Worm (Caenorhabditis elegans) whole organism, late embryonic: ENCODE data around the gene pdtf-1.

Source experiments
- C08G9.2 ChIP-seq: sonication (generic microtip); optimal IDR thresholded peaks from 2 replicates; lab custom pipeline; 2016; ENCODE audit warnings: mild to moderate bottlenecking, missing genetic modification characterization, moderate library complexity, missing compliant biosample characterization
- C38D4.7 ChIP-seq: fragments of 200-800 bp; sonication (Bioruptor generic); optimal IDR thresholded peaks from 2 replicates; lab custom pipeline; 2018; ENCODE audit warnings: mild to moderate bottlenecking, missing genetic modification characterization, moderate library complexity, missing compliant biosample characterization
- F13H6.1 ChIP-seq: sonication (generic microtip); optimal IDR thresholded peaks from 2 replicates; lab custom pipeline; 2016; ENCODE audit warnings: missing genetic modification characterization, missing compliant biosample characterization
- K02D7.2 ChIP-seq: sonication (generic microtip); optimal IDR thresholded peaks from 2 replicates; lab custom pipeline; 2017; ENCODE audit warnings: mild to moderate bottlenecking, missing genetic modification characterization, missing compliant biosample characterization
- K09A11.1 ChIP-seq: sonication (generic microtip); optimal IDR thresholded peaks from 2 replicates; lab custom pipeline; 2017; ENCODE audit warnings: antibody characterized with exemption, mild to moderate bottlenecking, missing genetic modification characterization, missing compliant biosample characterization; ENCODE audit not compliant: insufficient read depth
- T23F11.4 ChIP-seq: fragments of 200-800 bp; sonication (Bioruptor generic); optimal IDR thresholded peaks from 2 replicates; lab custom pipeline; 2018; ENCODE audit warnings: mild to moderate bottlenecking, missing genetic modification characterization, missing compliant biosample characterization
- Y22D7AL.16 ChIP-seq: sonication (generic microtip); optimal IDR thresholded peaks from 2 replicates; lab custom pipeline; 2016; ENCODE audit warnings: missing genetic modification characterization, missing compliant biosample characterization
- ahr-1 ChIP-seq: sonication (generic microtip); optimal IDR thresholded peaks from 2 replicates; lab custom pipeline; 2016; ENCODE audit warnings: missing genetic modification characterization, missing compliant biosample characterization
- ama-1 ChIP-seq: fragments of 150-350 bp; optimal IDR thresholded peaks from 2 replicates; lab custom pipeline; 2014
- ceh-14 ChIP-seq: sonication (generic microtip); optimal IDR thresholded peaks from 2 replicates; lab custom pipeline; 2016; ENCODE audit warnings: missing genotype, missing genetic modification characterization, missing compliant biosample characterization
- ceh-19 ChIP-seq: fragments of 200-800 bp; sonication (Bioruptor generic); optimal IDR thresholded peaks from 2 replicates; lab custom pipeline; 2018; ENCODE audit warnings: mild to moderate bottlenecking, missing genetic modification characterization, missing compliant biosample characterization
- ceh-2 ChIP-seq: sonication (generic microtip); optimal IDR thresholded peaks from 2 replicates; lab custom pipeline; 2016; ENCODE audit warnings: missing genotype, missing genetic modification characterization, missing compliant biosample characterization
- ceh-24 ChIP-seq: sonication (generic microtip); optimal IDR thresholded peaks from 2 replicates; lab custom pipeline; 2016; ENCODE audit warnings: mild to moderate bottlenecking, missing genetic modification characterization, missing compliant biosample characterization
- ceh-30 ChIP-seq: fragments of 150-350 bp; optimal IDR thresholded peaks from 2 replicates; lab custom pipeline; 2014; ENCODE audit warnings: missing biosample characterization, missing genetic modification characterization
- ceh-31 ChIP-seq: sonication (generic microtip); optimal IDR thresholded peaks from 2 replicates; lab custom pipeline; 2016; ENCODE audit warnings: missing genetic modification characterization, missing compliant biosample characterization
- ceh-48 ChIP-seq: sonication (generic microtip); optimal IDR thresholded peaks from 2 replicates; lab custom pipeline; 2016; ENCODE audit warnings: missing genetic modification characterization, inconsistent platforms, missing compliant biosample characterization
- ceh-6 ChIP-seq: fragments of 200-800 bp; sonication (Bioruptor generic); optimal IDR thresholded peaks from 2 replicates; lab custom pipeline; 2018; ENCODE audit warnings: mild to moderate bottlenecking, missing genetic modification characterization, missing compliant biosample characterization
- che-1 ChIP-seq: sonication (generic microtip); optimal IDR thresholded peaks from 2 replicates; lab custom pipeline; 2016; ENCODE audit warnings: mild to moderate bottlenecking, missing genetic modification characterization, missing compliant biosample characterization
- dmd-4 ChIP-seq: sonication (generic microtip); optimal IDR thresholded peaks from 2 replicates; lab custom pipeline; 2016; ENCODE audit warnings: borderline replicate concordance, missing genetic modification characterization, missing compliant biosample characterization
- ets-4 ChIP-seq: sonication (generic microtip); optimal IDR thresholded peaks from 2 replicates; lab custom pipeline; 2016; ENCODE audit warnings: missing genetic modification characterization, missing compliant biosample characterization
- eyg-1 ChIP-seq: sonication (generic microtip); optimal IDR thresholded peaks from 2 replicates; lab custom pipeline; 2016; ENCODE audit warnings: missing genotype, missing genetic modification characterization, missing compliant biosample characterization
- fax-1 ChIP-seq: sonication (generic microtip); optimal IDR thresholded peaks from 2 replicates; lab custom pipeline; 2016; ENCODE audit warnings: missing genotype, missing genetic modification characterization, missing compliant biosample characterization
- fkh-10 ChIP-seq: fragments of 150-350 bp; optimal IDR thresholded peaks from 2 replicates; lab custom pipeline; 2014; ENCODE audit warnings: missing biosample characterization, missing genetic modification reagents, missing genetic modification characterization
- fkh-6 ChIP-seq: sonication (generic microtip); optimal IDR thresholded peaks from 2 replicates; lab custom pipeline; 2016; ENCODE audit warnings: missing genetic modification characterization, missing compliant biosample characterization
- gmeb-2 ChIP-seq: sonication (generic microtip); optimal IDR thresholded peaks from 2 replicates; lab custom pipeline; 2016; ENCODE audit warnings: missing genetic modification characterization, inconsistent platforms, missing compliant biosample characterization
- hlh-15 ChIP-seq: sonication (generic microtip); optimal IDR thresholded peaks from 2 replicates; lab custom pipeline; 2016; ENCODE audit warnings: missing genetic modification characterization, missing compliant biosample characterization
- hlh-6 ChIP-seq: sonication (generic microtip); optimal IDR thresholded peaks from 2 replicates; lab custom pipeline; 2016; ENCODE audit warnings: missing genotype, missing genetic modification characterization, missing compliant biosample characterization
- hlh-8 ChIP-seq: sonication (generic microtip); optimal IDR thresholded peaks from 2 replicates; lab custom pipeline; 2016; ENCODE audit warnings: missing genotype, missing genetic modification characterization, missing compliant biosample characterization
- lim-6 ChIP-seq: sonication (generic microtip); optimal IDR thresholded peaks from 2 replicates; lab custom pipeline; 2016; ENCODE audit warnings: missing genetic modification characterization, missing compliant biosample characterization
- mec-3 ChIP-seq: sonication (generic microtip); optimal IDR thresholded peaks from 2 replicates; lab custom pipeline; 2016; ENCODE audit warnings: borderline replicate concordance, missing genetic modification characterization, missing compliant biosample characterization
- nfya-1 ChIP-seq: sonication (generic microtip); optimal IDR thresholded peaks from 2 replicates; lab custom pipeline; 2017; ENCODE audit warnings: missing genetic modification characterization, mild to moderate bottlenecking, missing compliant biosample characterization, antibody characterized with exemption, moderate library complexity
- nhr-11 ChIP-seq: fragments of 150-350 bp; optimal IDR thresholded peaks from 2 replicates; lab custom pipeline; 2014; ENCODE audit warnings: missing biosample characterization, missing genetic modification characterization
- nhr-232 ChIP-seq: sonication (generic microtip); optimal IDR thresholded peaks from 2 replicates; lab custom pipeline; 2016; ENCODE audit warnings: missing genetic modification characterization, missing compliant biosample characterization
- odd-2 ChIP-seq: sonication (generic microtip); optimal IDR thresholded peaks from 2 replicates; lab custom pipeline; 2017; ENCODE audit warnings: antibody characterized with exemption, mild to moderate bottlenecking, missing genetic modification characterization, missing compliant biosample characterization
- pag-3 ChIP-seq: sonication (generic microtip); optimal IDR thresholded peaks from 2 replicates; lab custom pipeline; 2016; ENCODE audit warnings: missing compliant biosample characterization, missing genetic modification characterization, borderline replicate concordance
- pat-9 ChIP-seq: fragments of 200-800 bp; sonication (Bioruptor generic); optimal IDR thresholded peaks from 2 replicates; lab custom pipeline; 2018; ENCODE audit warnings: mild to moderate bottlenecking, missing genetic modification characterization, moderate library complexity, missing compliant biosample characterization
- pha-2 ChIP-seq: sonication (generic microtip); optimal IDR thresholded peaks from 2 replicates; lab custom pipeline; 2017; ENCODE audit warnings: mild to moderate bottlenecking, missing genetic modification characterization, missing compliant biosample characterization
- pha-4 ChIP-seq: fragments of 150-350 bp; optimal IDR thresholded peaks from 2 replicates; lab custom pipeline; 2018; ENCODE audit warnings: missing biosample characterization, missing genetic modification reagents, missing genetic modification characterization
- ref-2 ChIP-seq: sonication (generic microtip); optimal IDR thresholded peaks from 2 replicates; lab custom pipeline; 2016; ENCODE audit warnings: missing genetic modification characterization, missing compliant biosample characterization
- sdc-2 ChIP-seq: sonication (generic microtip); optimal IDR thresholded peaks from 2 replicates; lab custom pipeline; 2016; ENCODE audit warnings: missing genotype, missing genetic modification characterization, missing compliant biosample characterization
- sox-2 ChIP-seq: fragments of 200-800 bp; sonication (Bioruptor generic); IDR thresholded peaks from 2 replicates; pipeline ENCODE4 v1.3.6; 2022; ENCODE audit warnings: missing genetic modification reagents, missing genetic modification characterization, missing compliant biosample characterization
- sox-4 ChIP-seq: sonication (generic microtip); optimal IDR thresholded peaks from 2 replicates; lab custom pipeline; 2017; ENCODE audit warnings: mild to moderate bottlenecking, missing genetic modification characterization, inconsistent platforms, missing compliant biosample characterization
- syd-9 ChIP-seq: sonication (generic microtip); optimal IDR thresholded peaks from 2 replicates; lab custom pipeline; 2016; ENCODE audit warnings: mild to moderate bottlenecking, missing genetic modification characterization, moderate library complexity, missing compliant biosample characterization
- tbx-7 ChIP-seq: sonication (generic microtip); optimal IDR thresholded peaks from 2 replicates; lab custom pipeline; 2016; ENCODE audit warnings: missing genotype, missing genetic modification characterization, missing compliant biosample characterization
- ttx-3 ChIP-seq: sonication (generic microtip); optimal IDR thresholded peaks from 2 replicates; lab custom pipeline; 2016; ENCODE audit warnings: missing genetic modification reagents, missing genetic modification characterization, missing compliant biosample characterization
- unc-55 ChIP-seq: sonication (generic microtip); optimal IDR thresholded peaks from 2 replicates; lab custom pipeline; 2017; ENCODE audit warnings: missing biosample characterization, missing genetic modification reagents, missing genetic modification characterization
- unc-86 ChIP-seq: sonication (generic microtip); optimal IDR thresholded peaks from 2 replicates; lab custom pipeline; 2016; ENCODE audit warnings: missing genetic modification characterization, missing compliant biosample characterization
- zip-5 ChIP-seq: sonication (generic microtip); optimal IDR thresholded peaks from 2 replicates; lab custom pipeline; 2016; ENCODE audit warnings: missing genetic modification characterization, missing compliant biosample characterization
- ztf-16 ChIP-seq: sonication (generic microtip); optimal IDR thresholded peaks from 2 replicates; lab custom pipeline; 2017; ENCODE audit warnings: missing genetic modification characterization, missing compliant biosample characterization

pdtf-1 gene

ce11 chrIV:8428492-8428891 is 4.3 kb upstream of the pdtf-1 start (continued):
- peak; percentile 5 for TF ChIP-seq unc-55 (GFP tag; lab: Kevin White, UChicago)
- TF ChIP-seq ahr-1 (tag; lab: Kevin White, UChicago), result no peak
- TF ChIP-seq C08G9.2 (tag; lab: Kevin White, UChicago), result no peak
- TF ChIP-seq zip-5, result no peak
- peak; percentile 21 for TF ChIP-seq ceh-31 (tag; lab: Kevin White, UChicago)
- TF ChIP-seq ceh-6 (GFP tag; lab: Kevin White, UChicago), result no peak
- no peak for TF ChIP-seq ceh-2 (tag; lab: Kevin White, UChicago)
- no peak for TF ChIP-seq nhr-232
- TF ChIP-seq fkh-10 (GFP tag; lab: Kevin White, UChicago), result no peak
- no peak for TF ChIP-seq tbx-7 (tag; lab: Kevin White, UChicago)
- no peak for TF ChIP-seq ceh-48 (tag; lab: Kevin White, UChicago)
- no peak for TF ChIP-seq eyg-1
- TF ChIP-seq ceh-14 (tag; lab: Kevin White, UChicago), result no peak
- no peak for TF ChIP-seq K09A11.1 (tag; lab: Kevin White, UChicago)
- no peak for TF ChIP-seq hlh-15
- TF ChIP-seq ceh-19 (GFP tag; lab: Kevin White, UChicago), result no peak
- no peak for TF ChIP-seq sdc-2
- no peak for TF ChIP-seq pag-3
- no peak for TF ChIP-seq hlh-8
- peak; percentile 7 for TF ChIP-seq pat-9
- peak; percentile 19 for TF ChIP-seq ref-2 (tag; lab: Kevin White, UChicago)
- TF ChIP-seq pha-4, result no peak
- no peak for TF ChIP-seq fax-1 (tag; lab: Kevin White, UChicago)

ce11 chrIV:8431567-8432458 is 1.0 kb upstream of the pdtf-1 start:
- TF ChIP-seq fax-1 (tag; lab: Kevin White, UChicago), result no peak
- no peak for TF ChIP-seq odd-2 (tag; lab: Kevin White, UChicago)
- no peak for TF ChIP-seq zip-5
- TF ChIP-seq F13H6.1 (tag; lab: Kevin White, UChicago), result no peak
- no peak for TF ChIP-seq ceh-30 (tag; lab: Kevin White, UChicago)
- TF ChIP-seq unc-86 (tag; lab: Kevin White, UChicago), result no peak
- peak; percentile 48 for TF ChIP-seq ceh-14 (tag; lab: Kevin White, UChicago)
- no peak for TF ChIP-seq Y22D7AL.16 (tag; lab: Kevin White, UChicago)
- peak; percentile 17 for TF ChIP-seq dmd-4
- no peak for TF ChIP-seq ceh-19 (GFP tag; lab: Kevin White, UChicago)
- TF ChIP-seq ref-2 (tag; lab: Kevin White, UChicago), result no peak
- peak; percentile 22 for TF ChIP-seq nhr-11 (tag; lab: Kevin White, UChicago)
- no peak for TF ChIP-seq sox-4
- TF ChIP-seq ama-1, result peak; percentile 87
- no peak for TF ChIP-seq pag-3
- no peak for TF ChIP-seq lim-6 (tag; lab: Kevin White, UChicago)
- TF ChIP-seq ceh-6 (GFP tag; lab: Kevin White, UChicago), result no peak
- TF ChIP-seq hlh-6 (tag; lab: Kevin White, UChicago), result no peak
- TF ChIP-seq ztf-16, result no peak
- no peak for TF ChIP-seq T23F11.4 (GFP tag; lab: Kevin White, UChicago)
- TF ChIP-seq K02D7.2 (tag; lab: Kevin White, UChicago), result no peak
- no peak for TF ChIP-seq tbx-7 (tag; lab: Kevin White, UChicago)
- TF ChIP-seq gmeb-2 (tag; lab: Kevin White, UChicago), result no peak
- no peak for TF ChIP-seq K09A11.1 (tag; lab: Kevin White, UChicago)
- no peak for TF ChIP-seq ets-4 (tag; lab: Kevin White, UChicago)
- TF ChIP-seq mec-3 (tag; lab: Kevin White, UChicago), result no peak
- no peak for TF ChIP-seq sox-2 (GFP tag; lab: Robert Waterston, UW)
- TF ChIP-seq pha-2 (tag; lab: Kevin White, UChicago), result peak; percentile 35
- peak; percentile 99 for TF ChIP-seq nfya-1 (tag; lab: Kevin White, UChicago)
- no peak for TF ChIP-seq syd-9 (tag; lab: Kevin White, UChicago)
- TF ChIP-seq che-1 (tag; lab: Kevin White, UChicago), result peak; percentile 6
- no peak for TF ChIP-seq fkh-6
- no peak for TF ChIP-seq ttx-3
- TF ChIP-seq C38D4.7 (GFP tag; lab: Kevin White, UChicago), result no peak
- peak; percentile 68 for TF ChIP-seq ceh-31 (tag; lab: Kevin White, UChicago)
- no peak for TF ChIP-seq C08G9.2 (tag; lab: Kevin White, UChicago)
- no peak for TF ChIP-seq ceh-24 (tag; lab: Kevin White, UChicago)
